Worm (Caenorhabditis elegans) whole organism, L4/young adult: ENCODE data around the gene elf-1.

Experiments
- W03F9.2 ChIP-seq: fragments of 150-350 bp; optimal IDR thresholded peaks from 2 replicates; lab custom pipeline; 2014; ENCODE audit warnings: missing biosample characterization, missing genetic modification characterization
- dao-5 ChIP-seq: sonication (generic microtip); optimal IDR thresholded peaks from 2 replicates; lab custom pipeline; 2016; ENCODE audit warnings: missing genotype, missing genetic modification characterization, moderate library complexity, missing compliant biosample characterization
- him-1 ChIP-seq: sonication (generic microtip); optimal IDR thresholded peaks from 2 replicates; lab custom pipeline; 2016; ENCODE audit warnings: missing genotype, missing genetic modification reagents, missing genetic modification characterization, missing compliant biosample characterization

The elf-1 gene

ce11 chrIII:668303-668893, 20.6 kb upstream of the elf-1 start, which contains the start of gene W02B3.3:
Gene W02B3.3, minus strand, starts transcription at chrIII:668433.
- TF ChIP-seq W03F9.2 (tag; lab: Kevin White, UChicago), result no peak
- peak; percentile 97 for TF ChIP-seq him-1
- TF ChIP-seq dao-5 (tag; lab: Kevin White, UChicago), result no peak

- peak; percentile 2 for TF ChIP-seq him-1
- no peak for TF ChIP-seq dao-5 (tag; lab: Kevin White, UChicago)
Observed at ce11 chrIII:670994-671393, 18.0 kb upstream of the elf-1 start.

- TF ChIP-seq him-1 (no peak), W03F9.2 (tag; lab: Kevin White, UChicago) (no peak), dao-5 (tag; lab: Kevin White, UChicago) (no peak)
Observed at ce11 chrIII:675413-675812, 13.6 kb upstream of the elf-1 start.

ce11 chrIII:675822-676221, 13.1 kb upstream of the elf-1 start, which contains the start of gene grk-2:
Gene grk-2, plus strand, starts transcription at chrIII:676122.
- TF ChIP-seq W03F9.2 (tag; lab: Kevin White, UChicago) (no peak), dao-5 (tag; lab: Kevin White, UChicago) (no peak), him-1 (no peak)

- TF ChIP-seq him-1 (no peak), dao-5 (tag; lab: Kevin White, UChicago) (no peak), W03F9.2 (tag; lab: Kevin White, UChicago) (no peak)
Observed at ce11 chrIII:683318-683717, 5.7 kb upstream of the elf-1 start, which contains the start of gene W02B3.4. Gene W02B3.4, minus strand, starts transcription at chrIII:683418.

- TF ChIP-seq W03F9.2 (tag; lab: Kevin White, UChicago) (no peak), dao-5 (tag; lab: Kevin White, UChicago) (no peak), him-1 (no peak)
Observed at ce11 chrIII:688083-688482, 886 bp upstream of the elf-1 start.

- TF ChIP-seq him-1 (no peak), dao-5 (tag; lab: Kevin White, UChicago) (no peak), W03F9.2 (tag; lab: Kevin White, UChicago) (no peak)
Observed at ce11 chrIII:691933-692332, 3.0 kb downstream of the elf-1 start, which contains the start of gene W02B3.7. Gene W02B3.7, minus strand, starts transcription at chrIII:692033.

- TF ChIP-seq dao-5 (tag; lab: Kevin White, UChicago), result no peak
Observed at ce11 chrIII:696372-696771, 7.4 kb downstream of the elf-1 start, which contains the start of gene sel-15. Gene sel-15, minus strand, starts transcription at chrIII:696472.

ce11 chrIII:698814-699213, 9.8 kb downstream of the elf-1 start:
- TF ChIP-seq him-1, result no peak
- TF ChIP-seq dao-5 (tag; lab: Kevin White, UChicago), result peak; percentile 58
- TF ChIP-seq W03F9.2 (tag; lab: Kevin White, UChicago), result no peak

ce11 chrIII:710042-710441, 21.1 kb downstream of the elf-1 start:
- TF ChIP-seq him-1 (no peak), W03F9.2 (tag; lab: Kevin White, UChicago) (no peak), dao-5 (tag; lab: Kevin White, UChicago) (no peak)

- TF ChIP-seq dao-5 (tag; lab: Kevin White, UChicago) (no peak), W03F9.2 (tag; lab: Kevin White, UChicago) (no peak), him-1 (no peak)
Observed at ce11 chrIII:724819-725218, 35.9 kb downstream of the elf-1 start, which contains the start of gene flp-24. Gene flp-24, plus strand, starts transcription at chrIII:725119.

ce11 chrIII:728074-728473, 39.1 kb downstream of the elf-1 start:
- TF ChIP-seq dao-5 (tag; lab: Kevin White, UChicago) (no peak), W03F9.2 (tag; lab: Kevin White, UChicago) (no peak), him-1 (no peak)

ce11 chrIII:728694-729093, 39.7 kb downstream of the elf-1 start:
- TF ChIP-seq him-1, result no peak
- TF ChIP-seq dao-5 (tag; lab: Kevin White, UChicago), result no peak
- no peak for TF ChIP-seq W03F9.2 (tag; lab: Kevin White, UChicago)

- TF ChIP-seq him-1, result no peak
Observed at ce11 chrIII:740382-740781, 51.4 kb downstream of the elf-1 start, which contains the start of gene idpp-1. Gene idpp-1, plus strand, starts transcription at chrIII:740682.

- TF ChIP-seq dao-5 (tag; lab: Kevin White, UChicago) (no peak), him-1 (no peak), W03F9.2 (tag; lab: Kevin White, UChicago) (no peak)
Observed at ce11 chrIII:744459-744858, 55.5 kb downstream of the elf-1 start.
